Worm (Caenorhabditis elegans): ENCODE data around the gene F13C5.3.

The F13C5.3 gene

ce11 chrX:585598-586217 is 13.7 kb downstream of the F13C5.3 start:
- TF ChIP-seq tbx-2 (tag; optimal IDR thresholded peaks at IDR 0.05) (no peak), lim-6 (tag; optimal IDR thresholded peaks at IDR 0.05) (no peak), mec-3 (tag; optimal IDR thresholded peaks at IDR 0.05; ENCODE audit: borderline replicate concordance) (no peak), ztf-16 (tag; optimal IDR thresholded peaks at IDR 0.05) (no peak), C08G9.2 (tag; optimal IDR thresholded peaks at IDR 0.05) (no peak), ttx-3 (tag; optimal IDR thresholded peaks at IDR 0.05) (no peak), pqm-1 (tag; optimal IDR thresholded peaks at IDR 0.05) (no peak), pha-4 (tag; optimal IDR thresholded peaks at IDR 0.05) (no peak), nfya-1 (tag; optimal IDR thresholded peaks at IDR 0.05) (no peak), hlh-13 (GFP tag; optimal IDR thresholded peaks at IDR 0.05) (no peak), F13H6.1 (tag; optimal IDR thresholded peaks at IDR 0.05) (no peak), ceh-48 (tag; optimal IDR thresholded peaks at IDR 0.05) (no peak), Y22D7AL.16 (tag; optimal IDR thresholded peaks at IDR 0.05) (no peak)

ce11 chrX:581754-582153 is 17.6 kb downstream of the F13C5.3 start:
- TF ChIP-seq fkh-10 (GFP tag; optimal IDR thresholded peaks at IDR 0.05) (no peak), ets-4 (tag; optimal IDR thresholded peaks at IDR 0.05) (no peak), fax-1 (tag; optimal IDR thresholded peaks at IDR 0.05) (no peak), unc-55 (GFP tag; optimal IDR thresholded peaks at IDR 0.05) (no peak), dmd-4 (tag; optimal IDR thresholded peaks at IDR 0.05; ENCODE audit: borderline replicate concordance) (no peak), ceh-31 (tag; optimal IDR thresholded peaks at IDR 0.05) (no peak), pha-2 (tag; optimal IDR thresholded peaks at IDR 0.05) (no peak), elt-4 (tag; optimal IDR thresholded peaks at IDR 0.05) (no peak), ceh-18 (tag; optimal IDR thresholded peaks at IDR 0.05) (no peak), sox-2 (GFP tag; IDR thresholded peaks at IDR 0.05) (no peak), pros-1 (tag; optimal IDR thresholded peaks at IDR 0.05) (no peak), unc-3 (GFP tag; conservative IDR thresholded peaks at IDR 0.05) (no peak), unc-3 (tag; optimal IDR thresholded peaks at IDR 0.05) (no peak), ttx-3 (tag; optimal IDR thresholded peaks at IDR 0.05) (no peak), ahr-1 (tag; optimal IDR thresholded peaks at IDR 0.05) (no peak), ref-2 (tag; optimal IDR thresholded peaks at IDR 0.05) (no peak), pag-3 (tag; optimal IDR thresholded peaks at IDR 0.05; ENCODE audit: borderline replicate concordance) (no peak), mec-3 (tag; optimal IDR thresholded peaks at IDR 0.05; ENCODE audit: borderline replicate concordance) (no peak), pax-1 (tag; optimal IDR thresholded peaks at IDR 0.05) (no peak), K09A11.1 (tag; optimal IDR thresholded peaks at IDR 0.05; ENCODE audit: insufficient read depth) (no peak)

- no peak for TF ChIP-seq C08G9.2 (tag; optimal IDR thresholded peaks at IDR 0.05)
- no peak for TF ChIP-seq sox-4 (tag; optimal IDR thresholded peaks at IDR 0.05)
- TF ChIP-seq rnt-1 (tag; optimal IDR thresholded peaks at IDR 0.05), result no peak
- TF ChIP-seq ets-4 (tag; optimal IDR thresholded peaks at IDR 0.05), result no peak
- no peak for TF ChIP-seq hlh-30 (tag; optimal IDR thresholded peaks at IDR 0.05; ENCODE audit: insufficient read depth)
- TF ChIP-seq unc-55 (GFP tag; optimal IDR thresholded peaks at IDR 0.05), result no peak
- no peak for TF ChIP-seq hlh-8 (tag; optimal IDR thresholded peaks at IDR 0.05)
- TF ChIP-seq ceh-34 (tag; optimal IDR thresholded peaks at IDR 0.05), result no peak
These were observed 24.3 kb downstream of the F13C5.3 start for ce11 chrX:575084-575483.

ce11 chrX:573270-573669 is 26.1 kb downstream of the F13C5.3 start:
- no peak for TF ChIP-seq npax-4 (tag; optimal IDR thresholded peaks at IDR 0.05)
- TF ChIP-seq ceh-30 (tag; optimal IDR thresholded peaks at IDR 0.05), result no peak
- no peak for TF ChIP-seq pax-1 (tag; optimal IDR thresholded peaks at IDR 0.05)

All from whole organism, late embryonic.